Worm (Caenorhabditis elegans) whole organism, L3 larva: ENCODE measurements around the gene glr-6.

ENCODE experiments used
- elt-2 ChIP-seq: sonication (generic microtip); optimal IDR thresholded peaks from 2 replicates; lab custom pipeline; 2016; ENCODE audit warnings: missing genetic modification reagents, mild to moderate bottlenecking, missing genetic modification characterization, missing compliant biosample characterization
- nhr-11 ChIP-seq: fragments of 150-350 bp; optimal IDR thresholded peaks from 2 replicates; lab custom pipeline; 2014; ENCODE audit warnings: missing biosample characterization, missing genetic modification characterization
- nhr-43 ChIP-seq: sonication (generic microtip); optimal IDR thresholded peaks from 2 replicates; lab custom pipeline; 2016; ENCODE audit warnings: mild to moderate bottlenecking, missing genetic modification characterization, missing compliant biosample characterization; ENCODE audit not compliant: poor library complexity, severe bottlenecking
- skn-1 ChIP-seq: fragments of 150-350 bp; optimal IDR thresholded peaks from 2 replicates; lab custom pipeline; 2014; ENCODE audit warnings: missing biosample characterization, missing genetic modification characterization

DNA sequence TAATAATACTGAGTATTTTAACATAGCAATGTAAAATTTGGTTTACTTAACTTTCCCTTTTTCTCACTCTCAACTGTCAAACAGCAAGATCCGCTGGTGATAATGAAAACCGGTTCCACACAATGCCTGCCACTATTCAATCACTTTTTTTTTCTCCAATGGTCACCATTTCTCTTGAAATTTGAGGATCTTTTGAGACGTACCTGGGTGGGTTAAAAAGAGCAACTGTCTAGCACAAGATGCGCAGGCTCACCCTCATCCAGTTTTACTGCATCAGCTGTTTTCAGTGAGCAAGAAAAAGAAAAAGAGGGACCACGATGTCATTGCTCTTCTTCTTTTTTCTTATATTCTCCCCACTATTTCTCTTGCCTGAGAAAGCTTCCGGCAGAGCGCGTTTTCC, 32.3 kb downstream of the glr-6 start:
- no peak for TF ChIP-seq nhr-43
- TF ChIP-seq nhr-11 (tag; lab: Kevin White, UChicago): no peak
- TF ChIP-seq elt-2 (tag; lab: Kevin White, UChicago): no peak
- TF ChIP-seq skn-1 (tag; lab: Kevin White, UChicago): no peak
